Worm (Caenorhabditis elegans) whole organism, young adult: ENCODE data around the gene clec-162.

Source experiments
- B0261.1 ChIP-seq: sonication (generic microtip); optimal IDR thresholded peaks from 2 replicates; lab custom pipeline; 2016; ENCODE audit warnings: mild to moderate bottlenecking, missing genetic modification characterization, moderate library complexity, missing compliant biosample characterization
- B0336.3 ChIP-seq: fragments of 200-800 bp; sonication (Bioruptor generic); IDR thresholded peaks from 2 replicates; pipeline ENCODE4 v1.3.6; 2022; ENCODE audit warnings: missing genetic modification characterization, missing compliant biosample characterization
- C06A6.2 ChIP-seq: fragments of 200-800 bp; sonication (Bioruptor generic); conservative IDR thresholded peaks from 2 replicates; pipeline ENCODE4 v1.3.6; 2022; ENCODE audit warnings: missing genetic modification characterization, missing compliant biosample characterization
- F33H1.4 ChIP-seq: fragments of 200-800 bp; sonication (Bioruptor generic); IDR thresholded peaks from 2 replicates; pipeline ENCODE4 v1.3.6; 2022; ENCODE audit warnings: missing genetic modification reagents, missing genetic modification characterization, missing compliant biosample characterization
- F57C9.4 ChIP-seq: sonication (generic microtip); optimal IDR thresholded peaks from 2 replicates; lab custom pipeline; 2017; ENCODE audit warnings: mild to moderate bottlenecking, missing genetic modification characterization, missing compliant biosample characterization
- T26A5.8 ChIP-seq: sonication (generic microtip); optimal IDR thresholded peaks from 2 replicates; lab custom pipeline; 2016; ENCODE audit warnings: missing genetic modification characterization, missing compliant biosample characterization
- Y53G8AR.9 ChIP-seq: fragments of 200-800 bp; sonication (Bioruptor generic); conservative IDR thresholded peaks from 2 replicates; pipeline ENCODE4 v1.3.6; 2022; ENCODE audit warnings: missing genetic modification reagents, missing genetic modification characterization, missing compliant biosample characterization
- Y79H2A.3 ChIP-seq: fragments of 200-800 bp; sonication (Bioruptor generic); conservative IDR thresholded peaks from 2 replicates; pipeline ENCODE4 v1.3.6; 2022; ENCODE audit warnings: missing genetic modification reagents, missing genetic modification characterization, missing compliant biosample characterization
- ZK185.1 ChIP-seq: sonication (generic microtip); optimal IDR thresholded peaks from 2 replicates; lab custom pipeline; 2016; ENCODE audit warnings: mild to moderate bottlenecking, missing genetic modification characterization, missing compliant biosample characterization; ENCODE audit not compliant: poor library complexity, severe bottlenecking
- attf-3 ChIP-seq: fragments of 200-800 bp; sonication (Bioruptor generic); conservative IDR thresholded peaks from 2 replicates; pipeline ENCODE4 v1.3.6; 2022; ENCODE audit warnings: missing genetic modification reagents, missing genetic modification characterization, missing compliant biosample characterization
- attf-6 ChIP-seq: fragments of 200-800 bp; sonication (Bioruptor generic); IDR thresholded peaks from 2 replicates; pipeline ENCODE4 v1.3.6; 2022; ENCODE audit warnings: missing genetic modification reagents, missing genetic modification characterization, missing compliant biosample characterization
- bed-1 ChIP-seq: fragments of 200-800 bp; sonication (Bioruptor generic); IDR thresholded peaks from 2 replicates; pipeline ENCODE4 v1.3.6; 2022; ENCODE audit warnings: missing genetic modification reagents, missing genetic modification characterization, missing compliant biosample characterization
- cebp-2 ChIP-seq: fragments of 200-800 bp; sonication (Bioruptor generic); IDR thresholded peaks from 2 replicates; pipeline ENCODE4 v1.3.6; 2022; ENCODE audit warnings: missing genetic modification characterization, missing compliant biosample characterization
- ceh-100 ChIP-seq: fragments of 200-800 bp; sonication (Bioruptor generic); IDR thresholded peaks from 2 replicates; pipeline ENCODE4 v1.3.6; 2022; ENCODE audit warnings: missing genetic modification reagents, missing genetic modification characterization, missing compliant biosample characterization
- ceh-27 ChIP-seq: fragments of 200-800 bp; sonication (Bioruptor generic); optimal IDR thresholded peaks from 2 replicates; lab custom pipeline; 2018; ENCODE audit warnings: mild to moderate bottlenecking, missing genetic modification characterization, moderate library complexity, missing compliant biosample characterization
- ceh-79 ChIP-seq: sonication (generic microtip); optimal IDR thresholded peaks from 2 replicates; lab custom pipeline; 2017; ENCODE audit warnings: mild to moderate bottlenecking, missing genetic modification characterization, missing compliant biosample characterization
- dox-1 ChIP-seq: fragments of 200-800 bp; sonication (Bioruptor generic); IDR thresholded peaks from 2 replicates; pipeline ENCODE4 v1.3.6; 2022; ENCODE audit warnings: missing genetic modification reagents, missing genetic modification characterization, missing compliant biosample characterization
- egl-18 ChIP-seq: fragments of 200-800 bp; sonication (Bioruptor generic); IDR thresholded peaks from 2 replicates; pipeline ENCODE4 v1.3.6; 2022; ENCODE audit warnings: missing genetic modification reagents, missing genetic modification characterization, missing compliant biosample characterization
- egl-44 ChIP-seq: fragments of 200-800 bp; sonication (Bioruptor generic); IDR thresholded peaks from 2 replicates; pipeline ENCODE4 v1.3.6; 2022; ENCODE audit warnings: missing genetic modification reagents, missing genetic modification characterization, missing compliant biosample characterization
- ekl-4 ChIP-seq: fragments of 200-800 bp; sonication (Bioruptor generic); IDR thresholded peaks from 2 replicates; pipeline ENCODE4 v1.3.6; 2022; ENCODE audit warnings: missing genetic modification reagents, missing genetic modification characterization, missing compliant biosample characterization
- him-1 ChIP-seq: sonication (generic microtip); optimal IDR thresholded peaks from 2 replicates; lab custom pipeline; 2016; ENCODE audit warnings: missing genotype, missing genetic modification reagents, missing genetic modification characterization, missing compliant biosample characterization
- hlh-26 ChIP-seq: fragments of 200-800 bp; sonication (Bioruptor generic); conservative IDR thresholded peaks from 2 replicates; pipeline ENCODE4 v1.3.6; 2022; ENCODE audit warnings: missing genetic modification reagents, missing genetic modification characterization, missing compliant biosample characterization
- hrde-1 ChIP-seq: sonication (generic microtip); optimal IDR thresholded peaks from 2 replicates; lab custom pipeline; 2016; ENCODE audit warnings: missing genetic modification characterization, mild to moderate bottlenecking, missing compliant biosample characterization, moderate library complexity, missing genotype, missing genetic modification reagents, borderline replicate concordance
- lin-26 ChIP-seq: fragments of 200-800 bp; sonication (Bioruptor generic); IDR thresholded peaks from 2 replicates; pipeline ENCODE4 v1.3.6; 2022; ENCODE audit warnings: missing genetic modification reagents, missing genetic modification characterization, missing compliant biosample characterization
- lin-40 ChIP-seq: sonication (generic microtip); optimal IDR thresholded peaks from 2 replicates; lab custom pipeline; 2016; ENCODE audit warnings: missing genetic modification characterization, mild to moderate bottlenecking, missing compliant biosample characterization, missing genotype, missing genetic modification reagents
- lin-54 ChIP-seq: fragments of 200-800 bp; sonication (Bioruptor generic); optimal IDR thresholded peaks from 2 replicates; lab custom pipeline; 2018; ENCODE audit warnings: mild to moderate bottlenecking, missing genetic modification characterization, missing compliant biosample characterization
- madf-10 ChIP-seq: sonication (generic microtip); optimal IDR thresholded peaks from 2 replicates; lab custom pipeline; 2016; ENCODE audit warnings: mild to moderate bottlenecking, missing genetic modification characterization, missing compliant biosample characterization
- mcd-1 ChIP-seq: fragments of 200-800 bp; sonication (Bioruptor generic); IDR thresholded peaks from 2 replicates; pipeline ENCODE4 v1.3.6; 2022; ENCODE audit warnings: missing genetic modification reagents, missing genetic modification characterization, missing compliant biosample characterization
- mel-28 ChIP-seq: sonication (generic microtip); optimal IDR thresholded peaks from 2 replicates; lab custom pipeline; 2016; ENCODE audit warnings: borderline replicate concordance, mild to moderate bottlenecking, missing genetic modification characterization, missing compliant biosample characterization
- mxl-1 ChIP-seq: sonication (generic microtip); optimal IDR thresholded peaks from 2 replicates; lab custom pipeline; 2016; ENCODE audit warnings: missing genetic modification characterization, missing compliant biosample characterization
- nfya-1 ChIP-seq: sonication (generic microtip); optimal IDR thresholded peaks from 2 replicates; lab custom pipeline; 2017; ENCODE audit warnings: antibody characterized with exemption, missing compliant biosample characterization, missing genetic modification characterization, borderline replicate concordance; ENCODE audit not compliant: insufficient read depth
- nhr-120 ChIP-seq: fragments of 200-800 bp; sonication (Bioruptor generic); IDR thresholded peaks from 2 replicates; pipeline ENCODE4 v1.3.6; 2022; ENCODE audit warnings: missing genetic modification characterization, missing compliant biosample characterization
- repo-1 ChIP-seq: sonication (generic microtip); optimal IDR thresholded peaks from 2 replicates; lab custom pipeline; 2017; ENCODE audit warnings: mild to moderate bottlenecking, missing genetic modification characterization, missing compliant biosample characterization
- snpc-1.1 ChIP-seq: sonication (generic microtip); optimal IDR thresholded peaks from 2 replicates; lab custom pipeline; 2017; ENCODE audit warnings: missing genetic modification characterization, mild to moderate bottlenecking, missing compliant biosample characterization, antibody characterized with exemption, moderate library complexity, missing genotype, missing genetic modification reagents; ENCODE audit not compliant: insufficient read depth
- snpc-3.4 ChIP-seq: sonication (generic microtip); optimal IDR thresholded peaks from 2 replicates; lab custom pipeline; 2017; ENCODE audit warnings: missing genetic modification characterization, mild to moderate bottlenecking, missing compliant biosample characterization, antibody characterized with exemption, moderate library complexity, missing genotype, missing genetic modification reagents
- sptf-2 ChIP-seq: fragments of 200-800 bp; sonication (Bioruptor generic); optimal IDR thresholded peaks from 2 replicates; lab custom pipeline; 2018; ENCODE audit warnings: mild to moderate bottlenecking, missing genetic modification characterization, missing compliant biosample characterization
- tbx-9 ChIP-seq: sonication (generic microtip); optimal IDR thresholded peaks from 2 replicates; lab custom pipeline; 2016; ENCODE audit warnings: borderline replicate concordance, missing genetic modification characterization, inconsistent platforms, missing compliant biosample characterization
- unc-130 ChIP-seq: sonication (generic microtip); optimal IDR thresholded peaks from 2 replicates; lab custom pipeline; 2016; ENCODE audit warnings: missing genetic modification reagents, missing genetic modification characterization, missing compliant biosample characterization
- unc-62 ChIP-seq: fragments of 150-350 bp; optimal IDR thresholded peaks from 2 replicates; lab custom pipeline; 2014; ENCODE audit warnings: missing biosample characterization, missing genetic modification reagents, missing genetic modification characterization
- ztf-18 ChIP-seq: sonication (generic microtip); optimal IDR thresholded peaks from 2 replicates; lab custom pipeline; 2016; ENCODE audit warnings: missing genotype, mild to moderate bottlenecking, missing genetic modification characterization, missing compliant biosample characterization
- ztf-22 ChIP-seq: fragments of 200-800 bp; sonication (Bioruptor generic); optimal IDR thresholded peaks from 2 replicates; lab custom pipeline; 2018; ENCODE audit warnings: mild to moderate bottlenecking, missing genetic modification characterization, moderate library complexity, missing compliant biosample characterization
- ztf-25 ChIP-seq: fragments of 200-800 bp; sonication (Bioruptor generic); IDR thresholded peaks from 2 replicates; pipeline ENCODE4 v1.3.6; 2022; ENCODE audit warnings: missing genetic modification reagents, missing genetic modification characterization, missing compliant biosample characterization

Gene clec-162

ce11 chrIII:9734030-9734429, 9.0 kb upstream of the clec-162 start (continued):
- no peak for TF ChIP-seq unc-130 (GFP tag; lab: Kevin White, UChicago)
- TF ChIP-seq attf-3 (GFP tag; lab: Robert Waterston, UW) = no peak
- no peak for TF ChIP-seq ekl-4 (GFP tag; lab: Robert Waterston, UW)

ce11 chrIII:9733333-9733732, 8.3 kb upstream of the clec-162 start:
- TF ChIP-seq him-1 (tag; lab: Kevin White, UChicago) = no peak
- TF ChIP-seq nfya-1 = no peak
- no peak for TF ChIP-seq ceh-27 (GFP tag; lab: Kevin White, UChicago)
- no peak for TF ChIP-seq snpc-3.4 (tag; lab: Kevin White, UChicago)
- no peak for TF ChIP-seq nhr-120 (GFP tag; lab: Robert Waterston, UW)
- no peak for TF ChIP-seq cebp-2
- no peak for TF ChIP-seq sptf-2 (GFP tag; lab: Kevin White, UChicago)
- TF ChIP-seq F33H1.4 (GFP tag; lab: Robert Waterston, UW) = no peak
- TF ChIP-seq ceh-79 = no peak
- TF ChIP-seq egl-18 = no peak
- TF ChIP-seq ZK185.1 = no peak
- TF ChIP-seq egl-44 (GFP tag; lab: Robert Waterston, UW) = no peak
- TF ChIP-seq ztf-22 (GFP tag; lab: Kevin White, UChicago) = no peak
- TF ChIP-seq bed-1 (GFP tag; lab: Robert Waterston, UW) = no peak
- TF ChIP-seq hlh-26 (GFP tag; lab: Robert Waterston, UW) = no peak
- TF ChIP-seq snpc-1.1 (tag; lab: Kevin White, UChicago) = no peak
- TF ChIP-seq lin-54 (GFP tag; lab: Kevin White, UChicago) = no peak
- TF ChIP-seq, all 124 proteins: peak for 0

- TF ChIP-seq B0261.1 (tag; lab: Kevin White, UChicago) = no peak
- no peak for TF ChIP-seq ekl-4 (GFP tag; lab: Robert Waterston, UW)
- TF ChIP-seq mxl-1 (tag; lab: Kevin White, UChicago) = no peak
- no peak for TF ChIP-seq B0336.3 (GFP tag; lab: Robert Waterston, UW)
- TF ChIP-seq Y53G8AR.9 (GFP tag; lab: Robert Waterston, UW) = no peak
- TF ChIP-seq madf-10 = no peak
- no peak for TF ChIP-seq dox-1 (GFP tag; lab: Robert Waterston, UW)
- no peak for TF ChIP-seq repo-1 (tag; lab: Kevin White, UChicago)
- TF ChIP-seq snpc-3.4 (tag; lab: Kevin White, UChicago) = no peak
- no peak for TF ChIP-seq mel-28 (tag; lab: Kevin White, UChicago)
- TF ChIP-seq attf-6 (GFP tag; lab: Robert Waterston, UW) = no peak
- TF ChIP-seq ceh-100 (GFP tag; lab: Robert Waterston, UW) = no peak
- no peak for TF ChIP-seq F57C9.4 (tag; lab: Kevin White, UChicago)
- no peak for TF ChIP-seq nfya-1
- no peak for TF ChIP-seq lin-54 (GFP tag; lab: Kevin White, UChicago)
- no peak for TF ChIP-seq mcd-1 (GFP tag; lab: Robert Waterston, UW)
- TF ChIP-seq ztf-25 (GFP tag; lab: Robert Waterston, UW) = no peak
- TF ChIP-seq ztf-18 (tag; lab: Kevin White, UChicago) = no peak
Observed at ce11 chrIII:9731313-9731912, 6.4 kb upstream of the clec-162 start.

- no peak for TF ChIP-seq lin-40 (tag; lab: Kevin White, UChicago)
- TF ChIP-seq tbx-9 (tag; lab: Kevin White, UChicago) = no peak
- TF ChIP-seq T26A5.8 (tag; lab: Kevin White, UChicago) = no peak
- TF ChIP-seq lin-26 (GFP tag; lab: Robert Waterston, UW) = no peak
- no peak for TF ChIP-seq cebp-2
- TF ChIP-seq nhr-120 (GFP tag; lab: Robert Waterston, UW) = no peak
- no peak for TF ChIP-seq C06A6.2 (GFP tag; lab: Robert Waterston, UW)
- no peak for TF ChIP-seq unc-62 (GFP tag; lab: Kevin White, UChicago)
- TF ChIP-seq hrde-1 (tag; lab: Kevin White, UChicago) = no peak
- TF ChIP-seq Y79H2A.3 (GFP tag; lab: Robert Waterston, UW) = no peak
- TF ChIP-seq attf-3 (GFP tag; lab: Robert Waterston, UW) = no peak
Observed at ce11 chrIII:9730407-9730806, 5.4 kb upstream of the clec-162 start.
